Fruit fly (Drosophila melanogaster) whole organism, adult: ENCODE results near the gene Taf9.

Experiments
- CG11617 ChIP-seq: fragments of 200-800 bp; sonication (Bioruptor generic); optimal IDR thresholded peaks from 2 replicates; lab custom pipeline; 2017; ENCODE audit warnings: mild to moderate bottlenecking, missing biosample characterization, missing genetic modification reagents, missing genetic modification characterization
- CG12768 ChIP-seq: fragments of 200-800 bp; sonication (Bioruptor generic); optimal IDR thresholded peaks from 2 replicates; lab custom pipeline; 2017; ENCODE audit warnings: missing biosample characterization, missing genetic modification characterization, mild to moderate bottlenecking, moderate library complexity, missing genetic modification reagents
- CG14711 ChIP-seq: fragments of 200-800 bp; sonication (Bioruptor generic); optimal IDR thresholded peaks from 2 replicates; lab custom pipeline; 2018; ENCODE audit warnings: missing biosample characterization, mild to moderate bottlenecking, missing genetic modification characterization, moderate library complexity
- CG1620 ChIP-seq: fragments of 200-800 bp; sonication (Bioruptor generic); optimal IDR thresholded peaks from 2 replicates; lab custom pipeline; 2016; ENCODE audit warnings: missing biosample characterization, missing genetic modification characterization
- CG33017 ChIP-seq: fragments of 200-800 bp; sonication (Bioruptor generic); optimal IDR thresholded peaks from 2 replicates; lab custom pipeline; 2018; ENCODE audit warnings: missing biosample characterization, mild to moderate bottlenecking, missing genetic modification characterization, moderate library complexity
- CG5204 ChIP-seq: fragments of 200-800 bp; sonication (Bioruptor generic); optimal IDR thresholded peaks from 2 replicates; lab custom pipeline; 2016; ENCODE audit warnings: missing biosample characterization, missing genetic modification characterization
- CG7045 ChIP-seq: fragments of 200-800 bp; sonication (Bioruptor generic); optimal IDR thresholded peaks from 2 replicates; lab custom pipeline; 2017; ENCODE audit warnings: missing biosample characterization, mild to moderate bottlenecking, missing genetic modification characterization
- CG7101 ChIP-seq: fragments of 200-800 bp; sonication (Bioruptor generic); optimal IDR thresholded peaks from 2 replicates; lab custom pipeline; 2018; ENCODE audit warnings: missing biosample characterization, mild to moderate bottlenecking, missing genetic modification characterization, moderate library complexity
- Clk ChIP-seq: fragments of 200-800 bp; sonication (Bioruptor generic); optimal IDR thresholded peaks from 2 replicates; lab custom pipeline; 2017; ENCODE audit warnings: missing biosample characterization, missing genetic modification characterization
- Crg-1 ChIP-seq: fragments of 200-800 bp; sonication (Bioruptor generic); optimal IDR thresholded peaks from 2 replicates; lab custom pipeline; 2016; ENCODE audit warnings: missing biosample characterization, missing genetic modification characterization
- Hr96 ChIP-seq: fragments of 200-800 bp; sonication (Bioruptor generic); optimal IDR thresholded peaks from 2 replicates; lab custom pipeline; 2016; ENCODE audit warnings: missing biosample characterization, missing genetic modification characterization
- Mnt ChIP-seq: fragments of 200-800 bp; sonication (Bioruptor generic); optimal IDR thresholded peaks from 2 replicates; lab custom pipeline; 2016; ENCODE audit warnings: missing biosample characterization, mild to moderate bottlenecking, missing genetic modification characterization
- bab1 ChIP-seq: fragments of 200-800 bp; sonication (Bioruptor generic); optimal IDR thresholded peaks from 3 replicates; lab custom pipeline; 2019; ENCODE audit warnings: missing biosample characterization, mild to moderate bottlenecking, missing genetic modification characterization, moderate library complexity
- cic ChIP-seq: fragments of 200-800 bp; sonication (Bioruptor generic); optimal IDR thresholded peaks from 2 replicates; lab custom pipeline; 2017; ENCODE audit warnings: missing biosample characterization, mild to moderate bottlenecking, missing genetic modification characterization, moderate library complexity
- cnc ChIP-seq, 2 experiments: fragments of >200 bp; optimal IDR thresholded peaks; 2 replicates each; lab custom pipeline; 2017
- kay ChIP-seq: fragments of 200-800 bp; sonication (Bioruptor generic); peaks from one replicate; lab custom pipeline; 2016; ENCODE audit warnings: missing biosample characterization, missing genetic modification characterization, borderline replicate concordance
- ovo ChIP-seq: fragments of 200-800 bp; sonication (Bioruptor generic); optimal IDR thresholded peaks from 2 replicates; lab custom pipeline; 2016; ENCODE audit warnings: missing biosample characterization, missing genetic modification characterization
- pad ChIP-seq: fragments of 200-800 bp; sonication (Bioruptor generic); optimal IDR thresholded peaks from 3 replicates; lab custom pipeline; 2017; ENCODE audit warnings: missing biosample characterization, missing genetic modification characterization, mild to moderate bottlenecking, moderate library complexity, missing genetic modification reagents
- tj ChIP-seq: fragments of 200-800 bp; sonication (Bioruptor generic); optimal IDR thresholded peaks from 3 replicates; lab custom pipeline; 2017; ENCODE audit warnings: missing biosample characterization, mild to moderate bottlenecking, missing genetic modification characterization, moderate library complexity
- toe ChIP-seq: fragments of 200-800 bp; sonication (Bioruptor generic); optimal IDR thresholded peaks from 2 replicates; lab custom pipeline; 2016; ENCODE audit warnings: missing biosample characterization, missing genetic modification characterization

The Taf9 gene

DNA sequence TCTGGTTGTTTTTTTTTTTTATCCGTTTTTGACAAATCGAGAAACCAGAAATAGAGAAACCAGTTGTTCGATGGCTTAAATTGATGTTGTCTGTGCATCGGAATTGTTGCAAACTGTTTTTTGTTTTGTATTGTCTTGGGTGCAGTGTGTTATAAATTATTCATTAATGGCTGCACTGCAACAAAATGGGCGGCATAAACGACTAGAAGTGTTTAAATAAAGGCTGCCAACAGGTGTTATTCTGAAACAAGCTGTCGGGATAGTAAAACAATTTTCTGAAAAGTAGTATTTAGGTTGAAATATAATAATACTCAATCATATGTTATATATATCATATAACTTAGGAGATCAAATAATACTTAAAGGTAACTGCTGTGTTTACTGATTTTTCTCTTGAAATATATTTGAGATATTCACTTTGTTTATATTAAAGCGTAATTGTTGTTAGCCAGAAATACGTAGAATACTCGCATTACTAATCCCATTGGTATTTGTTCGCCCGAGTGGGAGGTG, 5.5 kb upstream of the Taf9 start:
- TF ChIP-seq Hr96 = no peak
- no peak for TF ChIP-seq CG12768 (GFP tag; lab: Kevin White, UChicago)
- TF ChIP-seq pad (GFP tag; lab: Kevin White, UChicago) = no peak
- no peak for TF ChIP-seq ovo (GFP tag; lab: Kevin White, UChicago)
- no peak for TF ChIP-seq CG1620 (GFP tag; lab: Kevin White, UChicago)
- TF ChIP-seq Mnt (GFP tag; lab: Kevin White, UChicago) = no peak
- TF ChIP-seq CG7101 = no peak
- no peak for TF ChIP-seq CG7045 (GFP tag; lab: Kevin White, UChicago)
- TF ChIP-seq kay (GFP tag; lab: Kevin White, UChicago) = no peak
- no peak for TF ChIP-seq cic (GFP tag; lab: Kevin White, UChicago)
- TF ChIP-seq CG14711 (tag; lab: Kevin White, UChicago) = no peak
- TF ChIP-seq tj (GFP tag; lab: Kevin White, UChicago) = no peak
- TF ChIP-seq CG5204 = no peak
- no peak for TF ChIP-seq Crg-1 (GFP tag; lab: Kevin White, UChicago)

DNA sequence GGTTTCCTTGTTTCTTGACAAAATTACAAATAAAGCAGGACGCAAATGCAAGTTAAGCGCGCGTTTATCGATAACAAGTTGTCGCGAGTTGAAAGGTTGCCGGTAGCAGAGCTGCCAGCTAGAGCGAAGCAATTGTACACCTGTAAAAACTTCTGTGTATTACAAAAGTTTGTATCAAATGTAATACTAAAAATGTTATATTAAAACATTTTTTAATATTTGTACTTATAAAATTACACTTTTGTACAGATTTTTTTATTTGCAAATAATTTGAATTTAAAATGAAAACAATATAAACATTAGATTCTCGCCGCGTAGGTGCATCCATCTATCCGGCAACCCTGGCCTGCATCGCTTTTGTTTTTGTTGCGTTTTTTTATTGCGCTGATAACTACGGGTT, 2.7 kb downstream of the Taf9 start, which contains the start of the genes CG8142 and Ucp4A:
Gene CG8142, minus strand, starts transcription at position 82 of the 400 bp plus-strand sequence.
Gene Ucp4A, plus strand, starts transcription at position 327 of the 400 bp plus-strand sequence.
- TF ChIP-seq CG12768 (GFP tag; lab: Kevin White, UChicago) (peak; percentile 85), Mnt (GFP tag; lab: Kevin White, UChicago) (peak; percentile 79), Hr96 (no peak), bab1 (GFP tag; lab: Kevin White, UChicago) (peak; percentile 96), Crg-1 (GFP tag; lab: Kevin White, UChicago) (peak; percentile 85), kay (GFP tag; lab: Kevin White, UChicago) (no peak), cic (GFP tag; lab: Kevin White, UChicago) (peak; percentile 16), CG1620 (GFP tag; lab: Kevin White, UChicago) (peak; percentile 85), cnc (optimal IDR thresholded peaks at IDR 0.05; lab: Kevin White, UChicago) (no peak), CG7101 (peak; percentile 96), CG11617 (peak; percentile 92), ovo (GFP tag; lab: Kevin White, UChicago) (peak; percentile 73), tj (GFP tag; lab: Kevin White, UChicago) (peak; percentile 74), CG7045 (GFP tag; lab: Kevin White, UChicago) (peak; percentile 85), CG5204 (no peak), toe (peak; percentile 74), CG14711 (tag; lab: Kevin White, UChicago) (peak; percentile 96), Clk (peak; percentile 69), CG33017 (peak; percentile 81), pad (GFP tag; lab: Kevin White, UChicago) (peak; percentile 85)

DNA sequence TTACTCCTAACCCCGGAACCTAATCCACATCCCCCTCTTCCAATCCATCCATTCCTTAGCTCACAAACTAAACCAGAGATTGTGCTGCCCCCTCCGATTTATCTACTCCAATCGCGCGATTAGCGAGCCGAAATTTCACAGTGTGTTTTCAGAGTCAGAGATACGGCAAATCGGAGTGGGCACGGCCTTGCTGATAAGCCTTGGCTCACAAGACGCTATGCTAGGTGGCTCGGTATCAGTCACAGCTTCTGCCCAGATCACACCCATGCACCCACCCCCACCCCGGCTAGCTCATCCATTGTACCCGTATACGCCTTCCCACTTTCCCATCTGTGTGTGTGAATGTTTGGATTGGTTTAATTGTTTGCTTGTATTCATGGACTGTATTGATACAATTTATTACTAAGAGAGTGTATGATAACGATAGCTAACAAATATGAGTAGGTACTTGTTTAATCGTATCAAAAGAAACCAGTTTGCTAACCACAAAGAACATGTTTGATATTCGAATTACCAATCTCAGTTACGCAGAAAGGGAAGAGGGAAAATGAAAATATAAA, 3.9 kb downstream of the Taf9 start:
- TF ChIP-seq CG11617 (no peak), cic (GFP tag; lab: Kevin White, UChicago) (peak; percentile 19)

DNA sequence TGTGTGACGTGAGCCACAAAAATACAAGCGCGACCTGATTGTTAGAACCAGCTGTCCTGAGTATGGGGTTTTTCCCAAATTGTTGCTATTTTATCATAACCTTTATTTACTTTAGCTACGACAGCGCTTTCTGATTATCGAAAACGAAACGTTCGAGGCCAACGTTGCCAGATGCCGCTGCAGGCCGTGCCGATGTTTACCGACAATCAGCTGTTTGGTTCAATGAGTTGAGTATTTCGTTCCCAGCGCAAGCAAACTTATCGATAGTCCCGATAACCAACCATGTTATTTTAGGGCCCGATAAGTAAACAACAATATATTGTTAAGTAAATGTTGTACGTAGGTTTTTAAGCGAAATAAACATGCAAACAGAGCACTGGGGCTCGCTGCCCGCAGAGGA, 8.2 kb downstream of the Taf9 start, which contains the start of the genes CG15814 and Spt7:
Gene CG15814, minus strand, starts transcription at position 164 of the 400 bp plus-strand sequence.
Gene Spt7, plus strand, starts transcription at position 282 of the 400 bp plus-strand sequence.
- TF ChIP-seq CG1620 (GFP tag; lab: Kevin White, UChicago) = peak; percentile 34
- no peak for TF ChIP-seq CG12768 (GFP tag; lab: Kevin White, UChicago)
- no peak for TF ChIP-seq CG33017
- TF ChIP-seq CG14711 (tag; lab: Kevin White, UChicago) = peak; percentile 8
- TF ChIP-seq CG7101 = peak; percentile 43
- peak; percentile 69 for TF ChIP-seq Crg-1 (GFP tag; lab: Kevin White, UChicago)
- no peak for TF ChIP-seq CG7045 (GFP tag; lab: Kevin White, UChicago)
- TF ChIP-seq Mnt (GFP tag; lab: Kevin White, UChicago) = peak; percentile 81
- TF ChIP-seq toe = no peak
- TF ChIP-seq Hr96 = no peak
- TF ChIP-seq cic (GFP tag; lab: Kevin White, UChicago) = peak; percentile 40
- TF ChIP-seq tj (GFP tag; lab: Kevin White, UChicago) = peak; percentile 61
- TF ChIP-seq pad (GFP tag; lab: Kevin White, UChicago) = peak; percentile 51
- TF ChIP-seq Clk = no peak
- peak; percentile 69 for TF ChIP-seq bab1 (GFP tag; lab: Kevin White, UChicago)
- no peak for TF ChIP-seq kay (GFP tag; lab: Kevin White, UChicago)
- peak in 1 of 2 experiments; percentile 16 for TF ChIP-seq cnc (optimal IDR thresholded peaks at IDR 0.05; lab: Kevin White, UChicago)
- no peak for TF ChIP-seq CG5204
- TF ChIP-seq CG11617 = peak; percentile 65
- peak; percentile 72 for TF ChIP-seq ovo (GFP tag; lab: Kevin White, UChicago)

DNA sequence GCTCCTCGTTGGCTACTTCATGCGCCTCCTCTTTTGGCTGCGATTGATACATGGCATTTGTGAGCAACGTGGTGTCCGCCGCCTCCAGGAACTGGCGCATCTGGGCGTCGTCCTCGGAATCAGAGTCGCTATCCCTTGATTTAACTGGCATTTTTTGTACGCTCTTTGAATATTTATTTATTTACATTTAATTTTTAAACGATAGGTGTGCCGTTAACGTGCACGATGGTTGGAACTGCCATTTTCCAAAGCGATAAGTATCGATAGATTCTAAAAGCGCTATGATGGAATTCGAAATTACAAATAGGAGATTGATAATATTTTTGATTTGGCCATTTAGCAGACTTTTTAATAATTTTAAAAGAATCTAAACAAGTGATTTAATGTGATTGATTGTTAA, 10.5 kb downstream of the Taf9 start, which contains the start of gene CG32554:
Gene CG32554, minus strand, starts transcription at position 229 of the 400 bp plus-strand sequence.
- TF ChIP-seq bab1 (GFP tag; lab: Kevin White, UChicago) (peak; percentile 6), pad (GFP tag; lab: Kevin White, UChicago) (no peak)

DNA sequence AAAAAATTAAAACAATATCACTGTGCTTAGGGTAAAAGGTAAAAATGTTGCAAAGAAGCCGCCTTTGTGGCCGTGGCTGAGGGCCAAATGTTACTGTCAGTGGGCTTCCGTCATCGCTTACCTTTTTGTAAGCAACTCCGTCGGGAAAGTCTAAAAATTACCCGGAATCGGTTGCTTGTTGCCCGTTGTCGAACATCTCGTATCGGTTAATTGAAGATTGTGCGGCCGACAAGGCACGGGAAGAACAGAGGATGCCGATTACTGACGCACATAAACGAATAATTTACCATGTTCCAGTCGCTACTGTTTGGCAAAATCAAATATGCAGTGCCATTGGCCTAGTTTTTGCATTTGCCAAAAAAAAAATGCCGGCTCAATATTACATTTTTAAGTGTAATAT, 14.1 kb downstream of the Taf9 start, which contains the start of gene Mco4:
Gene Mco4, minus strand, starts transcription at position 101 of the 400 bp plus-strand sequence.
- TF ChIP-seq toe (no peak), Hr96 (no peak), CG5204 (no peak), ovo (GFP tag; lab: Kevin White, UChicago) (no peak), CG14711 (tag; lab: Kevin White, UChicago) (no peak), CG1620 (GFP tag; lab: Kevin White, UChicago) (no peak), CG7045 (GFP tag; lab: Kevin White, UChicago) (no peak), tj (GFP tag; lab: Kevin White, UChicago) (no peak), cnc (optimal IDR thresholded peaks at IDR 0.05; lab: Kevin White, UChicago) (no peak), cic (GFP tag; lab: Kevin White, UChicago) (no peak), CG11617 (no peak), Crg-1 (GFP tag; lab: Kevin White, UChicago) (no peak), pad (GFP tag; lab: Kevin White, UChicago) (no peak), bab1 (GFP tag; lab: Kevin White, UChicago) (no peak), Mnt (GFP tag; lab: Kevin White, UChicago) (no peak), kay (GFP tag; lab: Kevin White, UChicago) (no peak), Clk (no peak), CG33017 (no peak), CG7101 (no peak), CG12768 (GFP tag; lab: Kevin White, UChicago) (no peak)
